Fruit fly (Drosophila melanogaster) whole organism, pupa: ENCODE data around the gene Rab3-GEF.

Experiments
- CG10348 ChIP-seq: fragments of 200-800 bp; sonication (Bioruptor generic); IDR thresholded peaks from 2 replicates; pipeline ENCODE4 v1.3.6; 2022; ENCODE audit warnings: missing biosample characterization, missing genetic modification characterization
- CG12605 ChIP-seq: fragments of 200-800 bp; sonication (Bioruptor generic); IDR thresholded peaks from 2 replicates; pipeline ENCODE4 v1.3.6; 2022; ENCODE audit warnings: missing biosample characterization, missing genetic modification characterization
- CG13204 ChIP-seq: fragments of 200-800 bp; sonication (Bioruptor generic); optimal IDR thresholded peaks from 2 replicates; lab custom pipeline; 2018; ENCODE audit warnings: missing biosample characterization, mild to moderate bottlenecking, missing genetic modification characterization, moderate library complexity
- CG14655 ChIP-seq: fragments of 200-800 bp; sonication (Bioruptor generic); optimal IDR thresholded peaks from 3 replicates; lab custom pipeline; 2017; ENCODE audit warnings: mild to moderate bottlenecking, missing biosample characterization, missing genetic modification reagents, missing genetic modification characterization
- CG15710 ChIP-seq: fragments of 200-800 bp; sonication (Bioruptor generic); optimal IDR thresholded peaks from 2 replicates; lab custom pipeline; 2018; ENCODE audit warnings: missing biosample characterization, mild to moderate bottlenecking, missing genetic modification characterization, moderate library complexity
- CG17806 ChIP-seq: fragments of 200-800 bp; sonication (Bioruptor generic); optimal IDR thresholded peaks from 2 replicates; lab custom pipeline; 2018; ENCODE audit warnings: missing biosample characterization, mild to moderate bottlenecking, missing genetic modification characterization, moderate library complexity
- CG32121 ChIP-seq: fragments of 200-800 bp; sonication (Bioruptor generic); IDR thresholded peaks from 2 replicates; pipeline ENCODE4 v1.3.6; 2022; ENCODE audit warnings: missing biosample characterization, missing genetic modification characterization
- CG34367 ChIP-seq: fragments of 200-800 bp; sonication (Bioruptor generic); optimal IDR thresholded peaks from 2 replicates; lab custom pipeline; 2018; ENCODE audit warnings: missing biosample characterization, mild to moderate bottlenecking, missing genetic modification characterization
- CG4496 ChIP-seq: fragments of 200-800 bp; sonication (Bioruptor generic); IDR thresholded peaks from 3 replicates; pipeline ENCODE4 v1.3.6; 2022; ENCODE audit warnings: missing biosample characterization, missing genetic modification characterization
- CG8159 ChIP-seq: fragments of 200-800 bp; sonication (Bioruptor generic); optimal IDR thresholded peaks from 3 replicates; lab custom pipeline; 2018; ENCODE audit warnings: missing biosample characterization, mild to moderate bottlenecking, missing genetic modification characterization, moderate library complexity
- CG8301 ChIP-seq: fragments of 200-800 bp; sonication (Bioruptor generic); optimal IDR thresholded peaks from 2 replicates; lab custom pipeline; 2018; ENCODE audit warnings: missing biosample characterization, mild to moderate bottlenecking, missing genetic modification characterization
- CG9948 ChIP-seq: fragments of 200-800 bp; sonication (Bioruptor generic); optimal IDR thresholded peaks from 2 replicates; lab custom pipeline; 2018; ENCODE audit warnings: missing biosample characterization, mild to moderate bottlenecking, missing genetic modification characterization, moderate library complexity
- D1 ChIP-seq: fragments of 200-800 bp; sonication (Bioruptor generic); optimal IDR thresholded peaks from 2 replicates; lab custom pipeline; 2018; ENCODE audit warnings: missing biosample characterization, mild to moderate bottlenecking, missing genetic modification characterization, moderate library complexity
- EcR ChIP-seq: fragments of 200-800 bp; sonication (Bioruptor generic); optimal IDR thresholded peaks from 3 replicates; lab custom pipeline; 2019; ENCODE audit warnings: missing biosample characterization, missing genetic modification characterization, mild to moderate bottlenecking, moderate library complexity, missing genetic modification reagents
- Ets98B ChIP-seq: fragments of 200-800 bp; sonication (Bioruptor generic); IDR thresholded peaks from 2 replicates; pipeline ENCODE4 v1.3.6; 2022; ENCODE audit warnings: missing biosample characterization, missing genetic modification characterization
- Pif1A ChIP-seq: fragments of 200-800 bp; sonication (Bioruptor generic); optimal IDR thresholded peaks from 3 replicates; lab custom pipeline; 2016; ENCODE audit warnings: missing biosample characterization, missing genetic modification characterization
- Pif1B ChIP-seq: fragments of 200-800 bp; sonication (Bioruptor generic); optimal IDR thresholded peaks from 3 replicates; lab custom pipeline; 2016; ENCODE audit warnings: missing biosample characterization, missing genetic modification characterization
- Snoo ChIP-seq: fragments of 200-800 bp; sonication (Bioruptor generic); optimal IDR thresholded peaks from 3 replicates; lab custom pipeline; 2017; ENCODE audit warnings: missing biosample characterization, mild to moderate bottlenecking, missing genetic modification characterization, inconsistent platforms
- fd96Ca ChIP-seq: fragments of 200-800 bp; sonication (Bioruptor generic); IDR thresholded peaks from 3 replicates; pipeline ENCODE4 v1.3.6; 2022; ENCODE audit warnings: missing biosample characterization, missing genetic modification characterization
- gl ChIP-seq: fragments of 200-800 bp; sonication (Bioruptor generic); optimal IDR thresholded peaks from 2 replicates; lab custom pipeline; 2018; ENCODE audit warnings: missing biosample characterization, mild to moderate bottlenecking, missing genetic modification characterization
- rn ChIP-seq: fragments of 200-800 bp; sonication (Bioruptor generic); IDR thresholded peaks from 2 replicates; pipeline ENCODE4 v1.3.6; 2022; ENCODE audit warnings: missing biosample characterization, missing genetic modification characterization

Gene Rab3-GEF

DNA sequence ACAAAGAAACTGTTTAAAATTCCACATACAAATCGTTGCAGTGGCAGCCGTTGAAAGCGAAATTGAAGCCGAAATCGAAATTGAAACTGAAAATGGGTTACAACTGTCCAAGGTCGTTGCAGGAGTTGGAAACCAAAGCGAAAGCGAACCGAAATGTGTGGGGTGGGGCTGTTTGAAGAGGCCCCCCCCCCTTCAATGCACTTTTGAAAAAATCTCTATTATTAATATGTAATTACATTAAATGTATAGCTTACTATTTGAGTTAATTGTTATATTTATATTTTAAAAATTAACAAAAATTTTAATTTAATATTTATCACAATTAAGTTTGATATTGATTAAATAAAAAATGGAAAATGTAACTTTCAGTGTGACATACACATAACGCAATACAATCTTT lies 32.2 kb downstream of the Rab3-GEF start:
- TF ChIP-seq CG12605 (no peak), EcR (GFP tag; lab: Kevin White, UChicago) (no peak), CG15710 (tag; lab: Kevin White, UChicago) (no peak), CG10348 (GFP tag; lab: Robert Waterston, UW) (no peak), Ets98B (GFP tag; lab: Robert Waterston, UW) (no peak), Snoo (no peak), CG9948 (tag; lab: Kevin White, UChicago) (no peak), CG17806 (no peak), D1 (tag; lab: Kevin White, UChicago) (no peak), Pif1B (GFP tag; lab: Kevin White, UChicago) (no peak), CG32121 (GFP tag; lab: Robert Waterston, UW) (no peak), CG34367 (no peak), CG14655 (no peak), CG8301 (tag; lab: Kevin White, UChicago) (no peak), fd96Ca (GFP tag; lab: Robert Waterston, UW) (no peak), rn (GFP tag; lab: Robert Waterston, UW) (no peak), CG8159 (no peak), CG4496 (GFP tag; lab: Robert Waterston, UW) (no peak), CG13204 (no peak), gl (tag; lab: Kevin White, UChicago) (no peak)

DNA sequence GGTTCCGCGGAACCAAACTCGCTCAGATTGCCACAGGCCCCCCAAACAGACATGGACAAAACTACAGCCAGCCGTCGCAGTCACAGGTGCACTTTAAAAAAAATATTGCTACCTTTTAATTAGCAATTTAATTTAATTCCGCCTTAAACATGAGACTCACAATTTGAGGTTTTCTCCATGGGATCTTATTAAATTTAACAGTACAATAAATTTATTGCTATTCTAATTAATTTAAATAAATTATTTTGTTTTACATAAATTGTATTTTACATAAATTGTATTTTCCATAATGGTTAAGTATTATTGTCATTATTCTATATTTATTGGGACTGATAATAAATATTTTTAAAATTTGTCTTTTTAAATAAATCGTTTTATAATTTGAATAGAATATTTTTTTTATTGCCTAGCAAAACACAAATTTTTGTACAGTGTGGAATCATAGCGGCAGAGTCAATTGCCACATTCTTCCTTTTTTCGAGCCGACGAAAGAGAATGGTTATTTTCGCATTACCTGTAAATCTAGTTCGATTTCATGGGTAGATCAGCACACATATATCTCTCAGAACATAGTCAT lies 34.0 kb downstream of the Rab3-GEF start:
- no peak; the same call in 1 of the 2 replicates for TF ChIP-seq CG10348 (GFP tag; lab: Robert Waterston, UW)
- TF ChIP-seq rn (GFP tag; lab: Robert Waterston, UW) = no peak
- no peak for TF ChIP-seq CG13204
- no peak for TF ChIP-seq CG12605
- TF ChIP-seq Pif1B (GFP tag; lab: Kevin White, UChicago) = no peak
- TF ChIP-seq fd96Ca (GFP tag; lab: Robert Waterston, UW) = no peak
- TF ChIP-seq EcR (GFP tag; lab: Kevin White, UChicago) = no peak
- TF ChIP-seq D1 (tag; lab: Kevin White, UChicago) = no peak
- TF ChIP-seq CG32121 (GFP tag; lab: Robert Waterston, UW) = peak; percentile 27; the same call in 1 of the 2 replicates
- TF ChIP-seq CG34367 = peak; percentile 11
- peak; percentile 35 for TF ChIP-seq CG15710 (tag; lab: Kevin White, UChicago)
- no peak for TF ChIP-seq Ets98B (GFP tag; lab: Robert Waterston, UW)
- TF ChIP-seq gl (tag; lab: Kevin White, UChicago) = no peak
- TF ChIP-seq CG4496 (GFP tag; lab: Robert Waterston, UW) = 0 out of 3 replicates have a peak, but pooled peaks have one; percentile 7
- TF ChIP-seq Snoo = no peak
- TF ChIP-seq Pif1A (GFP tag; lab: Kevin White, UChicago) = no peak
- peak; percentile 34 for TF ChIP-seq CG17806
- TF ChIP-seq CG8301 (tag; lab: Kevin White, UChicago) = peak; percentile 55
- peak; percentile 73 for TF ChIP-seq CG9948 (tag; lab: Kevin White, UChicago)
- peak; percentile 67 for TF ChIP-seq CG8159
- peak; percentile 77 for TF ChIP-seq CG14655

DNA sequence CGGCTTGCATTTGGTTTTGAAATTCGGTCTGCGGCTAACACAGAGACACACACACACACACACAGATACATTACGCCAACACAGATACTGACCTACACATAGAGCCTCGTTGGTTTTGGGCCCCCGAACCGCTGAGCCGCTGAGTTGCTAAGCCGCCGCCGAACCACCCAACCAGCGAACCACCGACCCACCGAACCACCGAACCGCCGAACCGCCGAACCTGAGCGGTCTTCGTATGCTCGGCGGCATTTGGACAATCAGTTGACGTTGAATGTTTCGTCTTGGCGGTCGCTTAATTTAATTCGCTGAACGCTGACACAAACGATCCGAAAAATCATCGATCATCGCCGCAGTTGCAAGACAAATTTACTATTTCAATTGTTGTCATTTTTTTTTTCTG lies 36.0 kb downstream of the Rab3-GEF start, which contains the start of gene drd:
TSS of gene drd (plus strand) at position 258 of the 400 bp plus-strand sequence.
- TF ChIP-seq Ets98B (GFP tag; lab: Robert Waterston, UW) = no peak
- no peak for TF ChIP-seq gl (tag; lab: Kevin White, UChicago)
- no peak for TF ChIP-seq CG17806

DNA sequence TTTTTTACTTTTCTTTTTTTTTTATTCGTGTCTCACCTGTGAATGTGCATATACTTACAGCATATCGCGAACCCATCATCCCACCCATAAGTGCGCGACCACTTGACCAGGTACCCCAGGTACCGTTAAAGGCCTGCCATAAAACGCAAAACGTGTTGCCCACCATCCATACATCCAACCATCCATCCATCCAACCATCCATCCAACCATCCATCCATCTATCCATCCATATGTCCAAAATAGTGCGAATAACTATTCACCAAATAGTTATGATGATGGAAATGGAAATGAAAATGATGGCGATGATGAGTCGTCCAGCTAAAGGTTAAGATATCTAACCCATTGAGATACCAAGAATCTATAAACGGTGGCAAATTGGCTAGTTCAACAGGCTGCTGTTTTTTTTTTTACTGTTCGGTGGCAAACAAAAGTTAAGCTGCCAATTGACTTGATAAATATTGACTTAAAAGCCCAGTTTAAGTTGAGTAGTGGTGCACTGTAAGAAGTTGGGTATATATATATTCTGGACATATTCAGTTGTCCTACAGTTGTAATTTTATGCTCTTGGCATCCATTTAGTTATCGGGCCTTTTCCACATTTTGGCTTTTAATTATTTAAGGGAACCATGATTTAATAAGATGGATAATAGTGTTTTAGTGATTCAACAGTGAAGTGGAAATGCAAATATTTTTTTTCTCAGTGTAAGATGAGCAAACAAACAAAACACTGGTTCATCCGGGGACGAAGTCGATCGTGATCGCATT lies 38.6 kb downstream of the Rab3-GEF start:
- no peak for TF ChIP-seq CG13204
- TF ChIP-seq CG34367 = no peak
- TF ChIP-seq Pif1A (GFP tag; lab: Kevin White, UChicago) = peak; percentile 23
- peak; percentile 41 for TF ChIP-seq CG14655
- TF ChIP-seq CG17806 = no peak
- TF ChIP-seq Ets98B (GFP tag; lab: Robert Waterston, UW) = no peak
- peak; percentile 22 for TF ChIP-seq CG8301 (tag; lab: Kevin White, UChicago)
- TF ChIP-seq CG8159 = peak; percentile 36
- TF ChIP-seq CG9948 (tag; lab: Kevin White, UChicago) = no peak

DNA sequence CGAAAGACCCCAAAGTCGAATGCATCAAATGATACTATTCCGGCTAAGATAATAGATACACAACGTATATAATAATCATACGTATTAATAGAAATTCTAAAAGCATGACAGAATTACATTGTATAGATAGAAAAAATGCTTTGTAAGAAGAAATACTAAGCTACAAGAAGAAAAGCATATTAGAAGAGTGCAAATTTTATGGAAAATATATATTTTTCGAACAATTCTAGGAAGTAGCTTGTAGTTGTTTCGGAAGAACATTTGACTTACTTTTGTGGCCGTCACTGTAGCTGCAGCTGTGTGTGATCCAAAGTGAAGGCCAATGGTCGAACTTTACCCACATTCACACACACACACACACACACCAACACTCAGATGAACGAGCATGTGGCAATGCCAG lies 42.6 kb downstream of the Rab3-GEF start:
- TF ChIP-seq EcR (GFP tag; lab: Kevin White, UChicago) (no peak), CG9948 (tag; lab: Kevin White, UChicago) (no peak), gl (tag; lab: Kevin White, UChicago) (no peak), Snoo (no peak), fd96Ca (GFP tag; lab: Robert Waterston, UW) (no peak), CG32121 (GFP tag; lab: Robert Waterston, UW) (no peak), Pif1B (GFP tag; lab: Kevin White, UChicago) (no peak), CG34367 (no peak), CG8301 (tag; lab: Kevin White, UChicago) (peak; percentile 49), CG10348 (GFP tag; lab: Robert Waterston, UW) (no peak), D1 (tag; lab: Kevin White, UChicago) (no peak), CG14655 (peak; percentile 52)
- TF ChIP-seq, all 21 proteins: peak for 2

DNA sequence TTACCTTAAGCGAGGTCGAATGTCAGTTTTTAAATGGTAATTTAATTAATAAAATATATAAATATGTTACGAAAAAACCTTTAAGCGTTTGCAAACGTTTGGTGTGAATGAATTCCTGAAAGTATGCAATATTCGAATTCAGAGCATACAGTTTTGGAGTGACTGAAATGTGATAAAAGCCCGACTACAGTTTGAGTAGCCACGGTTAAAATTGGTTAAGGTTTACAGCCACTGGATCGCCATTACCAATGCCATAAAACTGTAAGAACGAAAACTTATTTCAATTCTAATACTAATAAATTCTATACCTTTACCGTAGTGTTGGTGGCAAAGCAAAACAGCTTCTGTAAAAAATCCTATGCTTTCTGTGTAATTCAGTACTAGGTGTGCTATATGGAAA lies 47.8 kb downstream of the Rab3-GEF start:
- TF ChIP-seq Pif1B (GFP tag; lab: Kevin White, UChicago) = no peak
- TF ChIP-seq CG13204 = no peak
- TF ChIP-seq EcR (GFP tag; lab: Kevin White, UChicago) = no peak
- no peak for TF ChIP-seq CG12605
- no peak for TF ChIP-seq Ets98B (GFP tag; lab: Robert Waterston, UW)
- TF ChIP-seq CG15710 (tag; lab: Kevin White, UChicago) = no peak
- TF ChIP-seq CG9948 (tag; lab: Kevin White, UChicago) = no peak
- TF ChIP-seq fd96Ca (GFP tag; lab: Robert Waterston, UW) = no peak
- TF ChIP-seq rn (GFP tag; lab: Robert Waterston, UW) = no peak
